Worm (Caenorhabditis elegans) whole organism, young adult: Measurements from ENCODE around the gene alg-4.

Experiments
- D2030.7 ChIP-seq: fragments of 200-800 bp; sonication (Bioruptor generic); IDR thresholded peaks from 2 replicates; pipeline ENCODE4 v1.3.6; 2022; ENCODE audit warnings: missing genetic modification reagents, missing genetic modification characterization, missing compliant biosample characterization
- F22D6.2 ChIP-seq: sonication (generic microtip); optimal IDR thresholded peaks from 2 replicates; lab custom pipeline; 2016; ENCODE audit warnings: mild to moderate bottlenecking, missing genetic modification characterization, missing compliant biosample characterization
- F23B12.7 ChIP-seq: sonication (generic microtip); optimal IDR thresholded peaks from 2 replicates; lab custom pipeline; 2017; ENCODE audit warnings: missing genetic modification characterization, mild to moderate bottlenecking, missing compliant biosample characterization, antibody characterized with exemption, moderate library complexity; ENCODE audit not compliant: insufficient read depth
- F57C9.4 ChIP-seq: sonication (generic microtip); optimal IDR thresholded peaks from 2 replicates; lab custom pipeline; 2017; ENCODE audit warnings: mild to moderate bottlenecking, missing genetic modification characterization, missing compliant biosample characterization
- K11D2.4 ChIP-seq: fragments of 200-800 bp; sonication (Bioruptor generic); IDR thresholded peaks from 2 replicates; pipeline ENCODE4 v1.3.6; 2022; ENCODE audit warnings: missing genetic modification reagents, missing genetic modification characterization, missing compliant biosample characterization
- K12H6.12 ChIP-seq: fragments of 200-800 bp; sonication (Bioruptor generic); optimal IDR thresholded peaks from 2 replicates; lab custom pipeline; 2018; ENCODE audit warnings: mild to moderate bottlenecking, missing genetic modification characterization, missing compliant biosample characterization
- Y53F4B.3 ChIP-seq: fragments of 200-800 bp; sonication (Bioruptor generic); IDR thresholded peaks from 2 replicates; pipeline ENCODE4 v1.3.6; 2022; ENCODE audit warnings: missing genetic modification reagents, missing genetic modification characterization, missing compliant biosample characterization
- Y67H2A.10 ChIP-seq: fragments of 200-800 bp; sonication (Bioruptor generic); conservative IDR thresholded peaks from 2 replicates; pipeline ENCODE4 v1.3.6; 2022; ENCODE audit warnings: missing genetic modification reagents, missing genetic modification characterization, missing compliant biosample characterization
- akir-1 ChIP-seq: fragments of 200-800 bp; sonication (Bioruptor generic); optimal IDR thresholded peaks from 2 replicates; lab custom pipeline; 2018; ENCODE audit warnings: mild to moderate bottlenecking, missing genetic modification characterization, moderate library complexity, missing compliant biosample characterization
- attf-3 ChIP-seq: fragments of 200-800 bp; sonication (Bioruptor generic); conservative IDR thresholded peaks from 2 replicates; pipeline ENCODE4 v1.3.6; 2022; ENCODE audit warnings: missing genetic modification reagents, missing genetic modification characterization, missing compliant biosample characterization
- bed-1 ChIP-seq: fragments of 200-800 bp; sonication (Bioruptor generic); IDR thresholded peaks from 2 replicates; pipeline ENCODE4 v1.3.6; 2022; ENCODE audit warnings: missing genetic modification reagents, missing genetic modification characterization, missing compliant biosample characterization
- ceh-100 ChIP-seq: fragments of 200-800 bp; sonication (Bioruptor generic); IDR thresholded peaks from 2 replicates; pipeline ENCODE4 v1.3.6; 2022; ENCODE audit warnings: missing genetic modification reagents, missing genetic modification characterization, missing compliant biosample characterization
- ceh-79 ChIP-seq: sonication (generic microtip); optimal IDR thresholded peaks from 2 replicates; lab custom pipeline; 2017; ENCODE audit warnings: mild to moderate bottlenecking, missing genetic modification characterization, missing compliant biosample characterization
- ceh-91 ChIP-seq: fragments of 200-800 bp; sonication (Bioruptor generic); IDR thresholded peaks from 2 replicates; pipeline ENCODE4 v1.3.6; 2022; ENCODE audit warnings: missing genetic modification reagents, missing genetic modification characterization, missing compliant biosample characterization
- chd-7 ChIP-seq: sonication (generic microtip); optimal IDR thresholded peaks from 2 replicates; lab custom pipeline; 2016; ENCODE audit warnings: mild to moderate bottlenecking, missing genetic modification characterization, moderate library complexity, missing compliant biosample characterization
- dox-1 ChIP-seq: fragments of 200-800 bp; sonication (Bioruptor generic); IDR thresholded peaks from 2 replicates; pipeline ENCODE4 v1.3.6; 2022; ENCODE audit warnings: missing genetic modification reagents, missing genetic modification characterization, missing compliant biosample characterization
- efl-1 ChIP-seq: fragments of 150-350 bp; optimal IDR thresholded peaks from 2 replicates; lab custom pipeline; 2014; ENCODE audit warnings: missing biosample characterization, missing genetic modification reagents, missing genetic modification characterization
- egl-44 ChIP-seq: fragments of 200-800 bp; sonication (Bioruptor generic); IDR thresholded peaks from 2 replicates; pipeline ENCODE4 v1.3.6; 2022; ENCODE audit warnings: missing genetic modification reagents, missing genetic modification characterization, missing compliant biosample characterization
- egrh-3 ChIP-seq: fragments of 200-800 bp; sonication (Bioruptor generic); IDR thresholded peaks from 2 replicates; pipeline ENCODE4 v1.3.6; 2022; ENCODE audit warnings: missing genetic modification reagents, missing genetic modification characterization, missing compliant biosample characterization
- ekl-4 ChIP-seq: fragments of 200-800 bp; sonication (Bioruptor generic); IDR thresholded peaks from 2 replicates; pipeline ENCODE4 v1.3.6; 2022; ENCODE audit warnings: missing genetic modification reagents, missing genetic modification characterization, missing compliant biosample characterization
- gei-17 ChIP-seq: fragments of 200-800 bp; sonication (Bioruptor generic); optimal IDR thresholded peaks from 2 replicates; lab custom pipeline; 2018; ENCODE audit warnings: mild to moderate bottlenecking, missing genetic modification characterization, missing compliant biosample characterization
- hsf-1 ChIP-seq: fragments of 200-800 bp; sonication (Bioruptor generic); IDR thresholded peaks from 2 replicates; pipeline ENCODE4 v1.3.6; 2022; ENCODE audit warnings: missing genetic modification reagents, missing genetic modification characterization, missing compliant biosample characterization
- let-607 ChIP-seq, 2 experiments: fragments of 200-800 bp in 1 of 2; sonication (Bioruptor generic) in 1 of 2; sonication (generic microtip) in 1 of 2; optimal IDR thresholded peaks; 2 replicates each; lab custom pipeline; 2016 to 2018; ENCODE audit warnings: mild to moderate bottlenecking in 2 of 2, missing compliant biosample characterization in 2 of 2, missing genetic modification characterization in 2 of 2, moderate library complexity in 2 of 2, missing genotype in 1 of 2
- lin-35 ChIP-seq, 3 experiments: fragments of 150-350 bp in 2 of 3; sonication (generic microtip) in 1 of 3; optimal IDR thresholded peaks; 2 replicates each; lab custom pipeline; 2014 to 2018; ENCODE audit warnings: missing biosample characterization in 3 of 3, missing genetic modification characterization in 3 of 3, missing genetic modification reagents in 3 of 3
- lsl-1 ChIP-seq: fragments of 200-800 bp; sonication (Bioruptor generic); optimal IDR thresholded peaks from 2 replicates; lab custom pipeline; 2018; ENCODE audit warnings: mild to moderate bottlenecking, missing genetic modification characterization, moderate library complexity, missing compliant biosample characterization
- lsy-27 ChIP-seq: sonication (generic microtip); optimal IDR thresholded peaks from 2 replicates; lab custom pipeline; 2017; ENCODE audit warnings: missing genetic modification characterization, mild to moderate bottlenecking, missing compliant biosample characterization, antibody characterized with exemption, missing genotype, borderline replicate concordance; ENCODE audit not compliant: insufficient read depth
- madf-8 ChIP-seq: fragments of 200-800 bp; sonication (Bioruptor generic); conservative IDR thresholded peaks from 2 replicates; pipeline ENCODE4 v1.3.6; 2022; ENCODE audit warnings: missing genetic modification reagents, missing genetic modification characterization, missing compliant biosample characterization
- mel-28 ChIP-seq: sonication (generic microtip); optimal IDR thresholded peaks from 2 replicates; lab custom pipeline; 2016; ENCODE audit warnings: borderline replicate concordance, mild to moderate bottlenecking, missing genetic modification characterization, missing compliant biosample characterization
- mes-4 ChIP-seq: sonication (generic microtip); optimal IDR thresholded peaks from 2 replicates; lab custom pipeline; 2016; ENCODE audit warnings: missing genotype, missing genetic modification characterization, missing compliant biosample characterization
- nhr-179 ChIP-seq: sonication (generic microtip); optimal IDR thresholded peaks from 2 replicates; lab custom pipeline; 2016; ENCODE audit warnings: mild to moderate bottlenecking, missing genetic modification characterization, missing compliant biosample characterization
- nhr-80 ChIP-seq: sonication (generic microtip); optimal IDR thresholded peaks from 2 replicates; lab custom pipeline; 2016; ENCODE audit warnings: missing genetic modification characterization, missing compliant biosample characterization
- nhr-90 ChIP-seq: sonication (generic microtip); optimal IDR thresholded peaks from 2 replicates; lab custom pipeline; 2016; ENCODE audit warnings: missing genotype, mild to moderate bottlenecking, missing genetic modification characterization, missing compliant biosample characterization
- pbrm-1 ChIP-seq: fragments of 200-800 bp; sonication (Bioruptor generic); IDR thresholded peaks from 2 replicates; pipeline ENCODE4 v1.3.6; 2022; ENCODE audit warnings: missing genetic modification reagents, missing genetic modification characterization, missing compliant biosample characterization
- rec-8 ChIP-seq, 2 experiments: sonication (generic microtip); optimal IDR thresholded peaks; 2 replicates each; lab custom pipeline; 2016; ENCODE audit warnings: mild to moderate bottlenecking in 2 of 2, missing genetic modification characterization in 2 of 2, missing genetic modification reagents in 2 of 2, missing genotype in 2 of 2, missing biosample characterization in 1 of 2, missing compliant biosample characterization in 1 of 2, moderate library complexity in 1 of 2
- rpc-1 ChIP-seq, 2 experiments: fragments of 150-350 bp in 1 of 2; sonication (generic microtip) in 1 of 2; optimal IDR thresholded peaks; 2 replicates each; lab custom pipeline; 2014 to 2018; ENCODE audit warnings: missing biosample characterization in 1 of 2, missing genetic modification characterization in 1 of 2, missing genetic modification reagents in 1 of 2, missing genotype in 1 of 2
- sdz-38 ChIP-seq: sonication (generic microtip); optimal IDR thresholded peaks from 2 replicates; lab custom pipeline; 2016; ENCODE audit warnings: missing genotype, missing genetic modification characterization, missing compliant biosample characterization
- snpc-1.3 ChIP-seq: sonication (generic microtip); optimal IDR thresholded peaks from 2 replicates; lab custom pipeline; 2017; ENCODE audit warnings: missing genetic modification characterization, mild to moderate bottlenecking, missing compliant biosample characterization, antibody characterized with exemption, moderate library complexity, missing genotype, missing genetic modification reagents; ENCODE audit not compliant: insufficient read depth
- snpc-3.4 ChIP-seq: sonication (generic microtip); optimal IDR thresholded peaks from 2 replicates; lab custom pipeline; 2017; ENCODE audit warnings: missing genetic modification characterization, mild to moderate bottlenecking, missing compliant biosample characterization, antibody characterized with exemption, moderate library complexity, missing genotype, missing genetic modification reagents
- sptf-2 ChIP-seq: fragments of 200-800 bp; sonication (Bioruptor generic); optimal IDR thresholded peaks from 2 replicates; lab custom pipeline; 2018; ENCODE audit warnings: mild to moderate bottlenecking, missing genetic modification characterization, missing compliant biosample characterization
- tbp1 ChIP-seq: fragments of 200-800 bp; sonication (Bioruptor generic); optimal IDR thresholded peaks from 2 replicates; lab custom pipeline; 2018; ENCODE audit warnings: mild to moderate bottlenecking, missing genetic modification characterization, missing compliant biosample characterization
- unc-130 ChIP-seq: sonication (generic microtip); optimal IDR thresholded peaks from 2 replicates; lab custom pipeline; 2016; ENCODE audit warnings: missing genetic modification reagents, missing genetic modification characterization, missing compliant biosample characterization
- xnd-1 ChIP-seq: sonication (generic microtip); optimal IDR thresholded peaks from 2 replicates; lab custom pipeline; 2016; ENCODE audit warnings: missing genotype, missing genetic modification reagents, missing genetic modification characterization, missing compliant biosample characterization
- zfh-2 ChIP-seq: fragments of 200-800 bp; sonication (Bioruptor generic); conservative IDR thresholded peaks from 2 replicates; pipeline ENCODE4 v1.3.6; 2022; ENCODE audit warnings: missing genetic modification reagents, missing genetic modification characterization, missing compliant biosample characterization
- ztf-18 ChIP-seq: sonication (generic microtip); optimal IDR thresholded peaks from 2 replicates; lab custom pipeline; 2016; ENCODE audit warnings: missing genotype, mild to moderate bottlenecking, missing genetic modification characterization, missing compliant biosample characterization
- ztf-25 ChIP-seq: fragments of 200-800 bp; sonication (Bioruptor generic); IDR thresholded peaks from 2 replicates; pipeline ENCODE4 v1.3.6; 2022; ENCODE audit warnings: missing genetic modification reagents, missing genetic modification characterization, missing compliant biosample characterization
- ztf-6 ChIP-seq: fragments of 200-800 bp; sonication (Bioruptor generic); IDR thresholded peaks from 2 replicates; pipeline ENCODE4 v1.3.6; 2022; ENCODE audit warnings: missing genetic modification reagents, missing genetic modification characterization, missing compliant biosample characterization

alg-4 gene

ce11 chrIII:9910608-9911479 is 19.6 kb upstream of the alg-4 start, which contains the start of the genes cyld-1 and F40F12.9 (continued):
- TF ChIP-seq F23B12.7 (tag; lab: Kevin White, UChicago) (no peak), let-607 (tag; optimal IDR thresholded peaks at IDR 0.05; lab: Kevin White, UChicago) (no peak), mes-4 (tag; lab: Kevin White, UChicago) (no peak), pbrm-1 (GFP tag; lab: Robert Waterston, UW) (no peak), gei-17 (GFP tag; lab: Kevin White, UChicago) (no peak), attf-3 (GFP tag; lab: Robert Waterston, UW) (no peak), lin-35 (GFP tag; optimal IDR thresholded peaks at IDR 0.05; lab: Kevin White, UChicago) (no peak), ztf-6 (GFP tag; lab: Robert Waterston, UW) (no peak), rec-8 (tag; optimal IDR thresholded peaks at IDR 0.05; lab: Kevin White, UChicago) (no peak), ceh-79 (tag; lab: Kevin White, UChicago) (no peak), snpc-3.4 (tag; lab: Kevin White, UChicago) (peak; percentile 18), ceh-91 (GFP tag; lab: Robert Waterston, UW) (peak; percentile 60), rpc-1 (optimal IDR thresholded peaks at IDR 0.05; lab: Kevin White, UChicago) (no peak), rpc-1 (tag; optimal IDR thresholded peaks at IDR 0.05; lab: Kevin White, UChicago) (no peak), nhr-80 (peak; percentile 62), lsy-27 (tag; lab: Kevin White, UChicago) (no peak), sptf-2 (GFP tag; lab: Kevin White, UChicago) (no peak), hsf-1 (GFP tag; lab: Robert Waterston, UW) (no peak), K11D2.4 (GFP tag; lab: Robert Waterston, UW) (no peak), dox-1 (GFP tag; lab: Robert Waterston, UW) (no peak), nhr-90 (tag; lab: Kevin White, UChicago) (no peak), ekl-4 (GFP tag; lab: Robert Waterston, UW) (no peak), snpc-1.3 (tag; lab: Kevin White, UChicago) (peak; percentile 60), ztf-25 (no peak), xnd-1 (tag; lab: Kevin White, UChicago) (peak; percentile 6), sdz-38 (tag; lab: Kevin White, UChicago) (no peak), F22D6.2 (no peak), unc-130 (no peak), ztf-18 (no peak), K12H6.12 (tag; lab: Kevin White, UChicago) (no peak), ceh-100 (GFP tag; lab: Robert Waterston, UW) (no peak), akir-1 (no peak), mel-28 (tag; lab: Kevin White, UChicago) (no peak), chd-7 (tag; lab: Kevin White, UChicago) (no peak), egl-44 (no peak), tbp1 (GFP tag; lab: Kevin White, UChicago) (no peak), zfh-2 (GFP tag; lab: Robert Waterston, UW) (no peak), Y67H2A.10 (no peak), nhr-179 (no peak), D2030.7 (GFP tag; lab: Robert Waterston, UW) (peak; percentile 50), lsl-1 (GFP tag; lab: Kevin White, UChicago) (peak; percentile 86), bed-1 (GFP tag; lab: Robert Waterston, UW) (no peak), efl-1 (GFP tag; lab: Kevin White, UChicago) (peak; percentile 25), Y53F4B.3 (GFP tag; lab: Robert Waterston, UW) (no peak), egrh-3 (GFP tag; lab: Robert Waterston, UW) (no peak), F57C9.4 (tag; lab: Kevin White, UChicago) (no peak), madf-8 (peak; percentile 55)
